Worm (Caenorhabditis elegans): ENCODE data around the gene T11F9.10.

T11F9.10 gene

ce11 chrV:11500980-11501379 lies 14.2 kb downstream of the T11F9.10 start:
- TF ChIP-seq tbx-7 (tag; optimal IDR thresholded peaks at IDR 0.05) (no peak), ceh-31 (tag; optimal IDR thresholded peaks at IDR 0.05) (no peak), ref-2 (tag; optimal IDR thresholded peaks at IDR 0.05) (no peak), ceh-24 (tag; optimal IDR thresholded peaks at IDR 0.05) (no peak), syd-9 (tag; optimal IDR thresholded peaks at IDR 0.05) (no peak), elt-4 (tag; optimal IDR thresholded peaks at IDR 0.05) (no peak), unc-3 (GFP tag; conservative IDR thresholded peaks at IDR 0.05) (no peak), unc-3 (tag; optimal IDR thresholded peaks at IDR 0.05) (no peak), T23F11.4 (GFP tag; optimal IDR thresholded peaks at IDR 0.05) (no peak)

- TF ChIP-seq nfya-1 (tag; optimal IDR thresholded peaks at IDR 0.05): peak; percentile 91
- no peak for TF ChIP-seq ceh-14 (tag; optimal IDR thresholded peaks at IDR 0.05)
These were observed 16.4 kb downstream of the T11F9.10 start, which contains the start of gene C55A6.12 for ce11 chrV:11503081-11503751. C55A6.12 (minus strand) TSS chrV:11503131.

- peak; percentile 70 for TF ChIP-seq F13H6.1 (tag; optimal IDR thresholded peaks at IDR 0.05)
- TF ChIP-seq ceh-34 (tag; optimal IDR thresholded peaks at IDR 0.05): peak; percentile 53
- peak; percentile 71 for TF ChIP-seq rnt-1 (tag; optimal IDR thresholded peaks at IDR 0.05)
- peak; percentile 35 for TF ChIP-seq ceh-18 (tag; optimal IDR thresholded peaks at IDR 0.05)
- TF ChIP-seq nfya-1 (tag; optimal IDR thresholded peaks at IDR 0.05): peak; percentile 73
- peak; percentile 96 for TF ChIP-seq ceh-31 (tag; optimal IDR thresholded peaks at IDR 0.05)
- peak; percentile 80 for TF ChIP-seq ceh-2 (tag; optimal IDR thresholded peaks at IDR 0.05)
- peak; percentile 92 for TF ChIP-seq ceh-14 (tag; optimal IDR thresholded peaks at IDR 0.05)
- TF ChIP-seq syd-9 (tag; optimal IDR thresholded peaks at IDR 0.05): peak; percentile 36
- TF ChIP-seq fax-1 (tag; optimal IDR thresholded peaks at IDR 0.05): peak; percentile 50
- peak; percentile 11 for TF ChIP-seq ztf-16 (tag; optimal IDR thresholded peaks at IDR 0.05)
- peak; percentile 65 for TF ChIP-seq ets-4 (tag; optimal IDR thresholded peaks at IDR 0.05)
- TF ChIP-seq zip-5 (tag; optimal IDR thresholded peaks at IDR 0.05): peak; percentile 43
- TF ChIP-seq C08G9.2 (tag; optimal IDR thresholded peaks at IDR 0.05): peak; percentile 75
- TF ChIP-seq ceh-48 (tag; optimal IDR thresholded peaks at IDR 0.05): peak; percentile 10
- peak; percentile 62 for TF ChIP-seq tbx-7 (tag; optimal IDR thresholded peaks at IDR 0.05)
- TF ChIP-seq ttx-3 (tag; optimal IDR thresholded peaks at IDR 0.05): peak; percentile 17
- TF ChIP-seq ceh-19 (GFP tag; optimal IDR thresholded peaks at IDR 0.05): peak; percentile 19
- TF ChIP-seq ref-2 (tag; optimal IDR thresholded peaks at IDR 0.05): peak; percentile 88
- peak; percentile 83 for TF ChIP-seq unc-42 (tag; optimal IDR thresholded peaks at IDR 0.05)
- peak; percentile 93 for TF ChIP-seq tbx-2 (tag; optimal IDR thresholded peaks at IDR 0.05)
- TF ChIP-seq sdc-2 (tag; optimal IDR thresholded peaks at IDR 0.05): peak; percentile 30
- peak; percentile 82 for TF ChIP-seq lim-6 (tag; optimal IDR thresholded peaks at IDR 0.05)
- TF ChIP-seq hlh-8 (tag; optimal IDR thresholded peaks at IDR 0.05): peak; percentile 32
- peak; percentile 36 for TF ChIP-seq elt-2 (tag; optimal IDR thresholded peaks at IDR 0.05)
- TF ChIP-seq hlh-6 (tag; optimal IDR thresholded peaks at IDR 0.05): peak; percentile 15
- peak; percentile 15 for TF ChIP-seq dmd-4 (tag; optimal IDR thresholded peaks at IDR 0.05; ENCODE audit: borderline replicate concordance)
- peak; percentile 14 for TF ChIP-seq ceh-6 (GFP tag; optimal IDR thresholded peaks at IDR 0.05)
These were observed 18.1 kb downstream of the T11F9.10 start, which contains the start of the genes C55A6.1 and C55A6.10 for ce11 chrV:11504853-11505397. C55A6.1 (minus strand) TSS chrV:11504968. C55A6.10 (plus strand) TSS chrV:11505347.

- TF ChIP-seq ceh-18 (tag; optimal IDR thresholded peaks at IDR 0.05) (peak; percentile 51), ceh-48 (tag; optimal IDR thresholded peaks at IDR 0.05) (no peak), ceh-31 (tag; optimal IDR thresholded peaks at IDR 0.05) (no peak), ets-4 (tag; optimal IDR thresholded peaks at IDR 0.05) (no peak), K09A11.1 (tag; optimal IDR thresholded peaks at IDR 0.05; ENCODE audit: insufficient read depth) (no peak), odd-2 (tag; optimal IDR thresholded peaks at IDR 0.05) (no peak), nfya-1 (tag; optimal IDR thresholded peaks at IDR 0.05) (no peak), unc-3 (GFP tag; conservative IDR thresholded peaks at IDR 0.05) (no peak), unc-3 (tag; optimal IDR thresholded peaks at IDR 0.05) (no peak)
These were observed 19.6 kb downstream of the T11F9.10 start for ce11 chrV:11506347-11506746.

All from whole organism, late embryonic.